Fruit fly (Drosophila melanogaster): ENCODE results near the gene Ir94b.

Ir94b gene

DNA sequence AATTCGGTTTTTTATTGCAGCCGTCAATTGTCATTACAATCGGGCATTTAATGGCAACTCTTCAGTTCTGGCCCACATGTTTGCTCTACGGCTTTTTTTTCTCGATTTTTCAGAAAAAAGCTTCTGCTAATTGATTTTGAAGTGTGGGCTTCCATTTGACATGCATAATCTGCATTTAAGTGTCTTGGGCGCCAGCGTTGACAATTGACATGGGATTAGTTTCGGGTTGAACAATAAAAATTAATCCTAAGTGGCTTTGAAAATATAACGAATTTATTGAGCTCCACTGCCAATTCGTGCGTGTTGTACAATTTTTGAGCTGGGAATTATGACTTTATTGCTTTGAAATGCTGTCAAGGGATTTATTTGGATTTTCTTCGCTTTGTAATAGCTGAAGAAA lies 29.5 kb upstream of the Ir94b start:
- 0 out of 2 replicates have a peak, but pooled peaks have one; percentile 7 for TF ChIP-seq chm (GFP tag; IDR thresholded peaks at IDR 0.05)
- no peak for TF ChIP-seq CG12942 (GFP tag; optimal IDR thresholded peaks at IDR 0.05)
- TF ChIP-seq Sin3A (optimal IDR thresholded peaks at IDR 0.05) = no peak
- peak; percentile 50 for TF ChIP-seq sens (GFP tag)
- TF ChIP-seq CG3847 (GFP tag; IDR thresholded peaks at IDR 0.05) = no peak
- TF ChIP-seq fd96Cb (tag; optimal IDR thresholded peaks at IDR 0.05) = no peak
- peak; percentile 13 for TF ChIP-seq Abd-B (GFP tag; optimal IDR thresholded peaks at IDR 0.05)
- TF ChIP-seq unpg (GFP tag; optimal IDR thresholded peaks at IDR 0.05) = no peak
- no peak for TF ChIP-seq CG11398 (GFP tag; optimal IDR thresholded peaks at IDR 0.05)
- no peak for TF ChIP-seq HmgD (GFP tag; optimal IDR thresholded peaks at IDR 0.05)
- TF ChIP-seq oc (tag; optimal IDR thresholded peaks at IDR 0.05) = peak; percentile 84
- TF ChIP-seq CG11695 (GFP tag; IDR thresholded peaks at IDR 0.05) = no peak
- no peak for TF ChIP-seq grau (tag; optimal IDR thresholded peaks at IDR 0.05)
- TF ChIP-seq tup (GFP tag; optimal IDR thresholded peaks at IDR 0.05) = no peak

DNA sequence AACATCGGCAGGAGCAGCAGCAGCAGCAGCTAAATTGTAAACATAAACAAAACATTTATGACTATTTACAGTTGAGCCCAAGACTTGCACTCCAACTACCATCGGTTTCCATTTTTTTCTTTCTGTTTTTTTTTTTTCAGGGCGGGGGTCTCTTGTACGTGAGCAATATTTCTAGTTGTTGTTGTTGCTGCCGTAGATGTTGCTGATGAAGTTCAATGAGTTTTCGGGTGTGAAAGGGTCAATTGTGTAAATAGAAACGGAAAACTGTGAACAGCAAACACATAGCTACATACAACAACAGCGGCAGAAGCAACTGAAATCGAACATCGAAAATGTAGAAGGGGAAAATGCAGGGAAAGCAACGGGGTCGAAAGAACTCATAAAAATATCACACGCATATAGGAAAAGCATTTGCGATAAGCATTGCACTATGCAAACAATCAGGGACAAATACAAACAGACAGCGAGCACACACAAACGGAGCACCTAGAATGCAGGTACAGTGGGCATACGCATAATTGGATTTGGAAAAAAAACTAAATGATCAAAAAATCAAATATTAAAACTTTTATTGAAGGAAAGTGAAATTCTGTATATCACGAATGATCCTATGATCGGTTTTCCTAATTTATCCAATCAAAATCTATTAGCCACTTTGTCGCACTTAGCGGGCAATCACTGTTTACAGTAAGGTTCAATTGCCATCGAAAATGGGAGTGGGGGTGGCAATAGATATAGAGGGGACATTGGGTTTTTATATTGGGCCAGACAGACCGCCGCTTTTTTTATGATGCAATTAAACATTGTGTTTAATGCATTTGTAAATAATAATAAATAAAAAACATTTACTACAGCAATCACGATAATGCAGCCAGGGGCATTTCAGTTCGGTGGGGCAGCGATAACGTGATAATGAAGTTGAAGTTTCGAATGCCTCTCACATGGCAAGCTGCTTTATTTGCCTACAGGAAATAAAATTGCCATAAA lies 28.7 kb upstream of the Ir94b start:
- TF ChIP-seq eyg (GFP tag; optimal IDR thresholded peaks at IDR 0.05) = peak; percentile 38
- TF ChIP-seq CG6254 (GFP tag; optimal IDR thresholded peaks at IDR 0.05) = peak; percentile 78
- TF ChIP-seq CG1529 (GFP tag; optimal IDR thresholded peaks at IDR 0.05) = peak; percentile 76
- peak; percentile 27 for TF ChIP-seq scrt (GFP tag; optimal IDR thresholded peaks at IDR 0.05)
- peak; percentile 78 for TF ChIP-seq PHDP (tag; optimal IDR thresholded peaks at IDR 0.05)
- TF ChIP-seq zen (tag; optimal IDR thresholded peaks at IDR 0.05) = peak; percentile 88
- peak; percentile 66 for TF ChIP-seq ewg (GFP tag; optimal IDR thresholded peaks at IDR 0.05)
- no peak for TF ChIP-seq CG13287 (GFP tag; IDR thresholded peaks at IDR 0.05; ENCODE audit: partially characterized antibody)
- TF ChIP-seq Taf1 (GFP tag; IDR thresholded peaks at IDR 0.05) = no peak
- TF ChIP-seq phol (tag; optimal IDR thresholded peaks at IDR 0.05) = peak; percentile 85
- peak; percentile 58 for TF ChIP-seq CG8944 (GFP tag; optimal IDR thresholded peaks at IDR 0.05)
- TF ChIP-seq Drgx (GFP tag; IDR thresholded peaks at IDR 0.05) = peak; percentile 84
- peak; percentile 4 for TF ChIP-seq pho (GFP tag; optimal IDR thresholded peaks at IDR 0.05)
- peak; percentile 22 for TF ChIP-seq sug (tag; optimal IDR thresholded peaks at IDR 0.05)
- TF ChIP-seq dpn (GFP tag; optimal IDR thresholded peaks at IDR 0.05) = peak; percentile 61 to 80
- TF ChIP-seq CG14860 (GFP tag; IDR thresholded peaks at IDR 0.05; ENCODE audit: partially characterized antibody) = no peak
- TF ChIP-seq kni (GFP tag; optimal IDR thresholded peaks at IDR 0.05) = peak; percentile 86
- TF ChIP-seq Hey (tag; optimal IDR thresholded peaks at IDR 0.05) = no peak
- peak; percentile 42 for TF ChIP-seq bcd (GFP tag; optimal IDR thresholded peaks at IDR 0.05)
- TF ChIP-seq yki (optimal IDR thresholded peaks at IDR 0.05) = no peak
- TF ChIP-seq cwo (GFP tag; optimal IDR thresholded peaks at IDR 0.05) = peak; percentile 37
- TF ChIP-seq CG4282 (GFP tag; optimal IDR thresholded peaks at IDR 0.05) = no peak
- TF ChIP-seq sens-2 (GFP tag; IDR thresholded peaks at IDR 0.05) = peak; percentile 80
- no peak for TF ChIP-seq gsb (GFP tag; IDR thresholded peaks at IDR 0.05)
- TF ChIP-seq Deaf1 (tag; optimal IDR thresholded peaks at IDR 0.05) = peak; percentile 20
- TF ChIP-seq Hr51 (GFP tag; optimal IDR thresholded peaks at IDR 0.05) = peak in 1 of 2 experiments; percentile 63
- peak; percentile 67 for TF ChIP-seq HHEX (GFP tag; optimal IDR thresholded peaks at IDR 0.05)
- peak; percentile 91 for TF ChIP-seq row (GFP tag; IDR thresholded peaks at IDR 0.05)
- TF ChIP-seq CG17612 (GFP tag; IDR thresholded peaks at IDR 0.05) = 0 out of 2 replicates have a peak, but pooled peaks have one; percentile 59
- no peak for TF ChIP-seq CG31388 (GFP tag; optimal IDR thresholded peaks at IDR 0.05)
- TF ChIP-seq chinmo (GFP tag; IDR thresholded peaks at IDR 0.05; ENCODE audit: partially characterized antibody) = no peak
- TF ChIP-seq p53 (GFP tag; optimal IDR thresholded peaks at IDR 0.05) = peak; percentile 12
- peak; percentile 82 for TF ChIP-seq croc (GFP tag; conservative IDR thresholded peaks at IDR 0.05)
- TF ChIP-seq exex (tag; optimal IDR thresholded peaks at IDR 0.05) = peak; percentile 15

Data from whole organism, embryonic.